Fruit fly (Drosophila melanogaster) Kc167 (cell line): ENCODE results near the gene CG31681.

Source experiments
- Myc ChIP-seq: fragments of >200 bp; optimal IDR thresholded peaks from 2 replicates; lab custom pipeline; 2017; ENCODE audit warnings: missing external identifiers
- h ChIP-seq: fragments of >200 bp; optimal IDR thresholded peaks from 3 replicates; lab custom pipeline; 2018; ENCODE audit warnings: missing external identifiers
- insv ChIP-seq: fragments of >200 bp; optimal IDR thresholded peaks from 3 replicates; lab custom pipeline; 2018; ENCODE audit warnings: missing external identifiers
- psq ChIP-seq: fragments of >200 bp; optimal IDR thresholded peaks from 2 replicates; lab custom pipeline; 2017; ENCODE audit warnings: missing external identifiers
- ttk ChIP-seq: sonication (Bioruptor generic); optimal IDR thresholded peaks from 2 replicates; lab custom pipeline; 2017; ENCODE audit warnings: missing external identifiers

dm6 chr2L:2287807-2288206 lies 1.1 kb upstream of the CG31681 start, which contains the start of gene CG42658:
- TF ChIP-seq h (lab: Kevin White, UChicago): no peak
- no peak for TF ChIP-seq insv (lab: Kevin White, UChicago)
- TF ChIP-seq Myc (lab: Kevin White, UChicago): no peak
- no peak for TF ChIP-seq psq
- TF ChIP-seq ttk: no peak
